Fruit fly (Drosophila melanogaster): ENCODE data around the gene CG9173.
A peak's percentile ranks its signal among the peaks of the same experiment; 100 is the strongest.

DNA sequence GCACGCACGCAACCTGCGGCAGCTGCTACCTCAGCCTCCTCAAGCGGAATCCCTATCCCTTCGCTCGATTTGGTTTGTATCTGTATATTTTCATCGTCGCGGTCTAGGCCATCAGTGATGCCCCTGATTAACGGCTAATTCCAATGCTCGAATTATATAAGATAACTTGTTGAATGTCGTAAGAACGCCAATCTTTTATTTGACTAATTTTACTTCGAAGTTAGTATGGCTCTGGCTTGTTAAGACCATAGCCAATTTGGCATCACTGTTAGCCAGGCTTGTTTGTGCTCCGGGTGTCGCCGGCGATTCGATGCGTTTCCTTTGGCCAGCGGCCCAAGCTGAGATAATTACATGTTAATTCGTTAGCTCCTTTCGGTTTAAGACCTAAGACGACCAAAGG is 9.2 kb downstream of the CG9173 start:
- TF ChIP-seq CG17806 (tag; optimal IDR thresholded peaks at IDR 0.05) (no peak), CG8301 (tag; optimal IDR thresholded peaks at IDR 0.05) (no peak), Pif1B (GFP tag; optimal IDR thresholded peaks at IDR 0.05) (peak; percentile 17), CG15710 (tag; optimal IDR thresholded peaks at IDR 0.05) (peak; percentile 74), gl (tag; optimal IDR thresholded peaks at IDR 0.05) (peak; percentile 67), CG9948 (tag; optimal IDR thresholded peaks at IDR 0.05) (peak; percentile 64)
